Fruit fly (Drosophila melanogaster) whole organism, wandering third instar larva: ENCODE data around the gene Pph13.

Experiments
- N ChIP-seq: fragments of >200 bp; optimal IDR thresholded peaks from 2 replicates; lab custom pipeline; 2018; ENCODE audit warnings: missing biosample characterization, missing external identifiers, missing genetic modification characterization
- Rel ChIP-seq, 2 experiments: fragments of 200-800 bp; sonication (Bioruptor generic) in 1 of 2; optimal IDR thresholded peaks; 2 replicates in 1 of 2; 3 replicates in 1 of 2; lab custom pipeline; 2016 to 2019; ENCODE audit warnings: mild to moderate bottlenecking in 2 of 2, missing biosample characterization in 2 of 2, missing genetic modification characterization in 2 of 2, moderate library complexity in 1 of 2
- Sp1 ChIP-seq: fragments of 200-800 bp; sonication (Bioruptor generic); optimal IDR thresholded peaks from 3 replicates; lab custom pipeline; 2019; ENCODE audit warnings: missing biosample characterization, mild to moderate bottlenecking, missing genetic modification characterization, moderate library complexity

dm6 chr2L:559770-560567 lies 17.3 kb upstream of the Pph13 start, which contains the start of gene rempA:
- TF ChIP-seq Sp1 (GFP tag; lab: Kevin White, UChicago) (no peak), Rel (GFP tag; optimal IDR thresholded peaks at IDR 0.05; lab: Kevin White, UChicago) (no peak), Rel (tag; optimal IDR thresholded peaks at IDR 0.05; lab: Kevin White, UChicago) (no peak), N (GFP tag; lab: Kevin White, UChicago) (no peak)
